Fruit fly (Drosophila melanogaster): ENCODE data around the gene CG11878.

Gene CG11878

DNA sequence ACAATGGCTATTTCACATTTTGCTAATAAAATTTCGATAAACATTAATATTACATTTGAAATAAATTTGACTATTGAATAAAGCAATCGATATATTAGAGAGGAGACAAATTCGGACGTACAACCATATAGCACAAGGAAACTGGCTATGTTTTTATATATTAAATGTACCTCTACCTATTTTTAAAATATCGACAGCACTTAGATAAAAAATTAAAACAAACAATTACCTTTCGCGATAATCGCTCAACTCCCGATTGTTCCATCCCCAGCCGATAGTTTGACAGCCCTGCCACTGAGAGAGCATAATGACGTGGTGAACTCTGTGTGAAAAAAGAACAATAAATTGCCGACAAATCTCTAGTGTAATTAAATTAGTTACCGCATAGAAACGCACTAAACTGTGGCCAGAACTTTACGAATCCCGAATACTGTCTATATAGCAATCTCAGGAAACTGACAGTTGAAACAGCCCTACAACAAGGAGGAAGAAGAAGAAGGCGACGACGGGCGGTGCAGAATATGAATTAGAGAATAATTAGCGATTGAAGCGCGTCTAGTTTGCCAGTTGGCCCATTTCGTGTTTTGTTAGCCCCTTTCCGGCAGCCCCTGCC, 14.9 kb upstream of the CG11878 start, which contains the start of gene CG11857 (continued):
- peak; percentile 94 for TF ChIP-seq CG17186 (GFP tag; optimal IDR thresholded peaks at IDR 0.05)
- TF ChIP-seq dati (GFP tag; IDR thresholded peaks at IDR 0.05), result peak; percentile 95
- peak; percentile 100 for TF ChIP-seq CG13287 (GFP tag; IDR thresholded peaks at IDR 0.05; ENCODE audit: partially characterized antibody)
- TF ChIP-seq danr (GFP tag; IDR thresholded peaks at IDR 0.05), result peak; percentile 98
- TF ChIP-seq dimm (GFP tag; IDR thresholded peaks at IDR 0.05), result peak; percentile 97
- TF ChIP-seq jing (GFP tag; optimal IDR thresholded peaks at IDR 0.05), result peak; percentile 94
- TF ChIP-seq grn (GFP tag; optimal IDR thresholded peaks at IDR 0.05), result peak; percentile 79
- TF ChIP-seq Usf (GFP tag; optimal IDR thresholded peaks at IDR 0.05), result peak; percentile 96
- TF ChIP-seq CG6254 (GFP tag; optimal IDR thresholded peaks at IDR 0.05), result peak; percentile 74
- peak; percentile 99 for TF ChIP-seq Hsf (GFP tag; optimal IDR thresholded peaks at IDR 0.05)
- TF ChIP-seq CG14667 (GFP tag; IDR thresholded peaks at IDR 0.05), result peak; percentile 99
- TF ChIP-seq vvl (GFP tag; IDR thresholded peaks at IDR 0.05), result peak; percentile 99
- TF ChIP-seq Atf6 (GFP tag; IDR thresholded peaks at IDR 0.05), result peak; percentile 98
- TF ChIP-seq sc (optimal IDR thresholded peaks at IDR 0.05), result no peak
- peak; percentile 94 for TF ChIP-seq sc (GFP tag; optimal IDR thresholded peaks at IDR 0.05)
- TF ChIP-seq vnd (GFP tag; IDR thresholded peaks at IDR 0.05; ENCODE audit: partially characterized antibody), result peak; percentile 100
- TF ChIP-seq CG4404 (GFP tag; IDR thresholded peaks at IDR 0.05), result peak; percentile 100
- TF ChIP-seq Six4 (GFP tag; optimal IDR thresholded peaks at IDR 0.05), result peak; percentile 97
- peak; percentile 98 for TF ChIP-seq CG15696 (tag; optimal IDR thresholded peaks at IDR 0.05)
- peak in 1 of 3 experiments; percentile 91 for TF ChIP-seq Stat92E (GFP tag; optimal IDR thresholded peaks at IDR 0.05)
- peak; percentile 93 for TF ChIP-seq disco-r (GFP tag; optimal IDR thresholded peaks at IDR 0.05)
- peak; percentile 100 for TF ChIP-seq Ets65A (GFP tag)
- peak; percentile 96 for TF ChIP-seq twi (tag; optimal IDR thresholded peaks at IDR 0.05)
- peak; percentile 91 for TF ChIP-seq ab (GFP tag; optimal IDR thresholded peaks at IDR 0.05)
- peak; percentile 92 for TF ChIP-seq CG30020 (tag; optimal IDR thresholded peaks at IDR 0.05)
- peak; percentile 98 for TF ChIP-seq bab2 (GFP tag; optimal IDR thresholded peaks at IDR 0.05)
- TF ChIP-seq Dek (tag; optimal IDR thresholded peaks at IDR 0.05), result peak; percentile 98
- peak; percentile 94 for TF ChIP-seq CG2116 (GFP tag; optimal IDR thresholded peaks at IDR 0.05)
- peak; percentile 96 for TF ChIP-seq Drgx (GFP tag; IDR thresholded peaks at IDR 0.05)
- peak; percentile 80 for TF ChIP-seq CG15073 (GFP tag; optimal IDR thresholded peaks at IDR 0.05)
- TF ChIP-seq CG7271 (tag; optimal IDR thresholded peaks at IDR 0.05), result peak; percentile 95
- TF ChIP-seq zfh2 (GFP tag; optimal IDR thresholded peaks at IDR 0.05), result peak; percentile 99
- TF ChIP-seq HLH3B (GFP tag; IDR thresholded peaks at IDR 0.05), result peak; percentile 98
- peak; percentile 96 for TF ChIP-seq HHEX (GFP tag; optimal IDR thresholded peaks at IDR 0.05)
- TF ChIP-seq mld (GFP tag; IDR thresholded peaks at IDR 0.05; ENCODE audit: partially characterized antibody), result peak; percentile 98
- peak; percentile 99 for TF ChIP-seq CG32772 (GFP tag; IDR thresholded peaks at IDR 0.05)
- TF ChIP-seq Chrac-16 (GFP tag; optimal IDR thresholded peaks at IDR 0.05), result peak; percentile 99
- peak; percentile 90 for TF ChIP-seq Elba2 (GFP tag; optimal IDR thresholded peaks at IDR 0.05)
- TF ChIP-seq ci (GFP tag; IDR thresholded peaks at IDR 0.05), result peak; percentile 99
- TF ChIP-seq Antp (GFP tag; optimal IDR thresholded peaks at IDR 0.05), result peak; percentile 97
- TF ChIP-seq CG6175 (GFP tag; IDR thresholded peaks at IDR 0.05), result peak; percentile 98
- TF ChIP-seq Max (GFP tag; optimal IDR thresholded peaks at IDR 0.05), result peak; percentile 98
- TF ChIP-seq Camta (GFP tag; optimal IDR thresholded peaks at IDR 0.05), result peak; percentile 98
- TF ChIP-seq hbn (GFP tag; IDR thresholded peaks at IDR 0.05; ENCODE audit: partially characterized antibody), result peak; percentile 100
- TF ChIP-seq oc (tag; optimal IDR thresholded peaks at IDR 0.05), result peak; percentile 94
- TF ChIP-seq wor (GFP tag; IDR thresholded peaks at IDR 0.05), result peak; percentile 99
- TF ChIP-seq CG43689 (GFP tag; IDR thresholded peaks at IDR 0.05), result peak; percentile 93
- TF ChIP-seq CG12391 (tag; optimal IDR thresholded peaks at IDR 0.05), result peak; percentile 99
- TF ChIP-seq gsb-n (tag; optimal IDR thresholded peaks at IDR 0.05), result peak; percentile 95
- peak; percentile 99 for TF ChIP-seq lmd (GFP tag; IDR thresholded peaks at IDR 0.05)
